Fruit fly (Drosophila melanogaster): ENCODE data around the gene CG14969.
A peak's percentile ranks its signal among the peaks of the same experiment; 100 is the strongest.

CG14969 gene

DNA sequence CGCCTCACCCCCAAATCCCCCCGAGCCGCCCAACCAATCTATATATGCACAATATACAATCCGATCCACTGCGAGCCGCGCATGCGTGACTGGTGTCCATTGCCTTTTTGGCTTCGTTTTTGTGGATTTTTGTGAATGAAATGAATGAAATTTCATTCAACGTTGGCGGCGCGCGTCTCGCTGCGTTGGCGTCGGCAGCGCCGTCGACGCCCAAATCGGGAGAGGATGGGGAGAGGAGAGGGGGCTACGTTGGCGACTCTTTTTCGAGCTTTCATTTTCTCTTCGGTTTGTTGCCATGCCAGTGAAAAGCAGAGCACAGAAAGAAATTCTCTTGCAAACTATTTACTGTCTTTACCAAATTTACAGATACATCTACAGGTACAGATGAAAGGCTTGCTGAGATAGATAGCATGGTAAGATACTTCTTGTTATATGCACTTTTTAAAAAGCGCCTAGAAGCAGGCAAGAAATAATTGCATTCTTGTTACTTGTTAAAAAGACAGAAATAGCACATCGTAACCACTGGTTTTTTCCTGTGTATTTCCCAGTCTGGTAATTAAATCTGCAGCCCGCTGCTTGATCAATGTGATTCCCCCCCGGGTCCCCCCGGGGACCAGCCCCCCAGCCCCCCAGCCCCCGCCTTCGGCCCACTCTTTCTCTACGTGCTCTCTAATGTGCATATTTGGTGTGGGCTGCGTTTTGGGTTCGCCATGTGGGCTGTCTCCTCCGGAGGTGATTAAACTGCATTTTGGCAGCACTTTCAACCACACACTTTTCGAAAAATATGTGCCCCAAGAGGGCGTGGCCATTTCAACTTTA is 45.7 kb upstream of the CG14969 start (continued):
- TF ChIP-seq lola (GFP tag; optimal IDR thresholded peaks at IDR 0.05) (peak in 1 of 3 experiments; percentile 41), knrl (GFP tag; IDR thresholded peaks at IDR 0.05; ENCODE audit: partially characterized antibody) (no peak), CG4424 (GFP tag; optimal IDR thresholded peaks at IDR 0.05) (peak; percentile 52), CG5953 (GFP tag; IDR thresholded peaks at IDR 0.05) (0 out of 2 replicates have a peak, but pooled peaks have one; percentile 39), tap (tag; optimal IDR thresholded peaks at IDR 0.05) (peak; percentile 66), zfh1 (GFP tag; IDR thresholded peaks at IDR 0.05) (peak; percentile 57; the same call in 2 of the 3 replicates), CG10654 (GFP tag; optimal IDR thresholded peaks at IDR 0.05) (peak; percentile 19), CG9727 (GFP tag; optimal IDR thresholded peaks at IDR 0.05) (peak; percentile 60), CG5245 (GFP tag; optimal IDR thresholded peaks at IDR 0.05) (peak; percentile 1), CG3163 (GFP tag; optimal IDR thresholded peaks at IDR 0.05) (peak; percentile 54), cg (GFP tag; optimal IDR thresholded peaks at IDR 0.05) (no peak), CG15601 (tag; optimal IDR thresholded peaks at IDR 0.05) (peak; percentile 54), CoRest (tag; optimal IDR thresholded peaks at IDR 0.05) (peak; percentile 54), seq (GFP tag; IDR thresholded peaks at IDR 0.05) (0 out of 2 replicates have a peak, but pooled peaks have one; percentile 18), Lim3 (GFP tag; IDR thresholded peaks at IDR 0.05) (0 out of 2 replicates have a peak, but pooled peaks have one; percentile 24), CG16863 (GFP tag; optimal IDR thresholded peaks at IDR 0.05) (peak; percentile 31), zen (tag; optimal IDR thresholded peaks at IDR 0.05) (peak; percentile 4), ap (GFP tag; IDR thresholded peaks at IDR 0.05) (peak; percentile 22; the same call in 1 of the 2 replicates), trem (tag; optimal IDR thresholded peaks at IDR 0.05) (peak; percentile 22), CG10543 (GFP tag; optimal IDR thresholded peaks at IDR 0.05) (no peak), Gsc (GFP tag; IDR thresholded peaks at IDR 0.05) (no peak), CG8290 (GFP tag; optimal IDR thresholded peaks at IDR 0.05) (peak; percentile 17), CG8290 (tag; optimal IDR thresholded peaks at IDR 0.05) (peak; percentile 22 to 79), hbn (GFP tag; IDR thresholded peaks at IDR 0.05; ENCODE audit: partially characterized antibody) (peak; percentile 23; the same call in 1 of the 2 replicates), chinmo (GFP tag; IDR thresholded peaks at IDR 0.05; ENCODE audit: partially characterized antibody) (0 out of 4 replicates have a peak, but pooled peaks have one; percentile 23), CG12391 (tag; optimal IDR thresholded peaks at IDR 0.05) (peak; percentile 53), Oli (tag; optimal IDR thresholded peaks at IDR 0.05) (peak; percentile 47), ttk (GFP tag; IDR thresholded peaks at IDR 0.05) (peak; percentile 50), Xbp1 (GFP tag; optimal IDR thresholded peaks at IDR 0.05) (peak; percentile 48), pan (optimal IDR thresholded peaks at IDR 0.05) (no peak), pan (GFP tag; optimal IDR thresholded peaks at IDR 0.05 in 1 of 2, IDR thresholded peaks at IDR 0.05 in 1 of 2) (peak; percentile 39 to 40), prd (optimal IDR thresholded peaks at IDR 0.05) (no peak), prd (GFP tag; IDR thresholded peaks at IDR 0.05) (peak; percentile 57; the same call in 2 of the 3 replicates), CG18764 (GFP tag; optimal IDR thresholded peaks at IDR 0.05) (peak; percentile 28), bcd (GFP tag; optimal IDR thresholded peaks at IDR 0.05) (peak; percentile 34), tio (GFP tag; optimal IDR thresholded peaks at IDR 0.05) (no peak), dmrt99B (tag; optimal IDR thresholded peaks at IDR 0.05) (peak; percentile 83), CG6654 (GFP tag; optimal IDR thresholded peaks at IDR 0.05) (no peak), pzg (GFP tag; optimal IDR thresholded peaks at IDR 0.05) (no peak), Ssrp (tag; optimal IDR thresholded peaks at IDR 0.05) (peak; percentile 61), nmo (GFP tag; optimal IDR thresholded peaks at IDR 0.05) (peak; percentile 60), ewg (GFP tag; optimal IDR thresholded peaks at IDR 0.05) (peak; percentile 50), nerfin-1 (tag; optimal IDR thresholded peaks at IDR 0.05) (peak; percentile 55), CG12659 (GFP tag; optimal IDR thresholded peaks at IDR 0.05) (peak; percentile 36), ATbp (GFP tag; optimal IDR thresholded peaks at IDR 0.05) (peak; percentile 69), Bdp1 (GFP tag; optimal IDR thresholded peaks at IDR 0.05) (no peak), CG12769 (tag; optimal IDR thresholded peaks at IDR 0.05) (peak; percentile 19), gce (GFP tag; IDR thresholded peaks at IDR 0.05) (no peak)
